Fruit fly (Drosophila melanogaster) whole organism, embryonic: Measurements from ENCODE around the gene CG15046.

Experiments used
- CG10209 ChIP-seq: fragments of 200-800 bp; sonication (Bioruptor generic); optimal IDR thresholded peaks from 3 replicates; lab custom pipeline; 2017; ENCODE audit warnings: missing biosample characterization, mild to moderate bottlenecking, missing genetic modification characterization, missing genetic modification reagents
- CG10462 ChIP-seq: fragments of 200-800 bp; sonication (Bioruptor generic); optimal IDR thresholded peaks from 2 replicates; lab custom pipeline; 2016; ENCODE audit warnings: missing biosample characterization, missing genetic modification characterization
- CG11247 ChIP-seq: fragments of 200-800 bp; sonication (Bioruptor generic); IDR thresholded peaks from 2 replicates; pipeline ENCODE4 v1.3.6; 2022; ENCODE audit warnings: missing biosample characterization, missing genetic modification characterization
- CG11560 ChIP-seq: fragments of 200-800 bp; sonication (Bioruptor generic); IDR thresholded peaks from 3 replicates; pipeline ENCODE4 v1.3.6; 2022; ENCODE audit warnings: missing biosample characterization, missing genetic modification characterization
- CG11695 ChIP-seq: fragments of 200-800 bp; sonication (Bioruptor generic); IDR thresholded peaks from 3 replicates; pipeline ENCODE4 v1.3.6; 2022; ENCODE audit warnings: missing biosample characterization, missing genetic modification characterization
- CG12071 ChIP-seq: fragments of 200-800 bp; sonication (Bioruptor generic); optimal IDR thresholded peaks from 3 replicates; lab custom pipeline; 2018; ENCODE audit warnings: missing biosample characterization, mild to moderate bottlenecking, missing genetic modification characterization
- CG12391 ChIP-seq: fragments of 200-800 bp; sonication (Bioruptor generic); optimal IDR thresholded peaks from 3 replicates; lab custom pipeline; 2018; ENCODE audit warnings: missing biosample characterization, mild to moderate bottlenecking, missing genetic modification characterization, moderate library complexity
- CG13624 ChIP-seq: fragments of 200-800 bp; sonication (Bioruptor generic); optimal IDR thresholded peaks from 2 replicates; lab custom pipeline; 2016; ENCODE audit warnings: missing biosample characterization, missing genetic modification characterization
- CG14441 ChIP-seq: fragments of 200-800 bp; sonication (Bioruptor generic); IDR thresholded peaks from 2 replicates; pipeline ENCODE4 v1.3.6; 2022; ENCODE audit warnings: missing biosample characterization, missing genetic modification characterization
- CG14710 ChIP-seq: fragments of 200-800 bp; sonication (Bioruptor generic); optimal IDR thresholded peaks from 3 replicates; lab custom pipeline; 2019; ENCODE audit warnings: missing biosample characterization, mild to moderate bottlenecking, missing genetic modification characterization, moderate library complexity
- CG17359 ChIP-seq: fragments of 200-800 bp; sonication (Bioruptor generic); optimal IDR thresholded peaks from 3 replicates; lab custom pipeline; 2018; ENCODE audit warnings: missing biosample characterization, mild to moderate bottlenecking, missing genetic modification characterization, moderate library complexity
- CG17829 ChIP-seq: fragments of 200-800 bp; optimal IDR thresholded peaks from 2 replicates; lab custom pipeline; 2019; ENCODE audit warnings: missing biosample characterization, mild to moderate bottlenecking, missing genetic modification characterization, moderate library complexity
- CG18599 ChIP-seq: fragments of 200-800 bp; sonication (Bioruptor generic); optimal IDR thresholded peaks from 3 replicates; lab custom pipeline; 2017; ENCODE audit warnings: missing biosample characterization, missing genetic modification characterization, mild to moderate bottlenecking, moderate library complexity, missing genetic modification reagents
- CG2120 ChIP-seq: fragments of 200-800 bp; sonication (Bioruptor generic); optimal IDR thresholded peaks from 3 replicates; lab custom pipeline; 2016; ENCODE audit warnings: missing biosample characterization, missing genetic modification characterization
- CG31224 ChIP-seq: fragments of 200-800 bp; sonication (Bioruptor generic); IDR thresholded peaks from 2 replicates; pipeline ENCODE4 v1.3.6; 2022; ENCODE audit warnings: missing biosample characterization, missing genetic modification characterization
- CG31365 ChIP-seq: fragments of 200-800 bp; sonication (Bioruptor generic); optimal IDR thresholded peaks from 2 replicates; lab custom pipeline; 2018; ENCODE audit warnings: missing biosample characterization, mild to moderate bottlenecking, missing genetic modification characterization
- CG32532 ChIP-seq: fragments of 200-800 bp; sonication (Bioruptor generic); IDR thresholded peaks from 2 replicates; pipeline ENCODE4 v1.3.6; 2022; ENCODE audit warnings: missing biosample characterization, missing genetic modification characterization
- CG3847 ChIP-seq: fragments of 200-800 bp; sonication (Bioruptor generic); IDR thresholded peaks from 2 replicates; pipeline ENCODE4 v1.3.6; 2022; ENCODE audit warnings: missing biosample characterization, missing genetic modification characterization
- CG4730 ChIP-seq: fragments of 200-800 bp; sonication (Bioruptor generic); IDR thresholded peaks from 2 replicates; pipeline ENCODE4 v1.3.6; 2022; ENCODE audit warnings: missing biosample characterization, missing genetic modification characterization
- CG6175 ChIP-seq: fragments of 200-800 bp; sonication (Bioruptor generic); IDR thresholded peaks from 3 replicates; pipeline ENCODE4 v1.3.6; 2022; ENCODE audit warnings: missing biosample characterization, missing genetic modification characterization
- CG6689 ChIP-seq: fragments of 200-800 bp; sonication (Bioruptor generic); IDR thresholded peaks from 2 replicates; pipeline ENCODE4 v1.3.6; 2022; ENCODE audit warnings: missing biosample characterization, missing genetic modification characterization
- CG6854 ChIP-seq: fragments of 200-800 bp; sonication (Bioruptor generic); optimal IDR thresholded peaks from 3 replicates; lab custom pipeline; 2017; ENCODE audit warnings: missing biosample characterization, mild to moderate bottlenecking, missing genetic modification characterization
- CG9727 ChIP-seq: fragments of 200-800 bp; sonication (Bioruptor generic); optimal IDR thresholded peaks from 3 replicates; lab custom pipeline; 2017; ENCODE audit warnings: missing biosample characterization, mild to moderate bottlenecking, missing genetic modification characterization
- CHES-1-like ChIP-seq: fragments of 200-800 bp; sonication (Bioruptor generic); optimal IDR thresholded peaks from 2 replicates; lab custom pipeline; 2016; ENCODE audit warnings: missing biosample characterization, missing genetic modification characterization
- D19A ChIP-seq: fragments of 200-800 bp; optimal IDR thresholded peaks from 3 replicates; lab custom pipeline; 2019; ENCODE audit warnings: missing biosample characterization, mild to moderate bottlenecking, missing genetic modification characterization, moderate library complexity
- D19B ChIP-seq: fragments of 200-800 bp; sonication (Bioruptor generic); optimal IDR thresholded peaks from 2 replicates; lab custom pipeline; 2017; ENCODE audit warnings: missing biosample characterization, mild to moderate bottlenecking, missing genetic modification characterization
- Dbx ChIP-seq: fragments of 200-800 bp; sonication (Bioruptor generic); IDR thresholded peaks from 3 replicates; pipeline ENCODE4 v1.3.6; 2022; ENCODE audit warnings: missing biosample characterization, missing genetic modification characterization
- Ets65A ChIP-seq: fragments of 200-800 bp; sonication (Bioruptor generic); peaks from one replicate; lab custom pipeline; 2016; ENCODE audit warnings: missing biosample characterization, missing genetic modification characterization
- Fer3 ChIP-seq: fragments of 200-800 bp; sonication (Bioruptor generic); optimal IDR thresholded peaks from 2 replicates; lab custom pipeline; 2018; ENCODE audit warnings: missing biosample characterization, mild to moderate bottlenecking, missing genetic modification characterization, moderate library complexity
- H2.0 ChIP-seq: fragments of 200-800 bp; sonication (Bioruptor generic); IDR thresholded peaks from 2 replicates; pipeline ENCODE4 v1.3.6; 2022; ENCODE audit warnings: missing biosample characterization, missing genetic modification characterization
- Hmr ChIP-seq: fragments of 200-800 bp; sonication (Bioruptor generic); optimal IDR thresholded peaks from 3 replicates; lab custom pipeline; 2017; ENCODE audit warnings: mild to moderate bottlenecking, missing biosample characterization, missing genetic modification reagents, missing genetic modification characterization
- Hsf ChIP-seq: fragments of 200-800 bp; sonication (Bioruptor generic); optimal IDR thresholded peaks from 3 replicates; lab custom pipeline; 2016; ENCODE audit warnings: missing biosample characterization, missing genetic modification characterization
- MBD-R2 ChIP-seq: fragments of 200-800 bp; sonication (Bioruptor generic); IDR thresholded peaks from 2 replicates; pipeline ENCODE4 v1.3.6; 2022; ENCODE audit warnings: missing biosample characterization, missing genetic modification characterization
- PHDP ChIP-seq: fragments of 200-800 bp; sonication (Bioruptor generic); optimal IDR thresholded peaks from 3 replicates; lab custom pipeline; 2018; ENCODE audit warnings: missing biosample characterization, mild to moderate bottlenecking, missing genetic modification characterization, moderate library complexity
- Pdp1 ChIP-seq, 2 experiments: fragments of 200-800 bp; sonication (Bioruptor generic); optimal IDR thresholded peaks; 3 replicates each; lab custom pipeline; 2016; ENCODE audit warnings: missing biosample characterization in 2 of 2, missing genetic modification characterization in 2 of 2, mild to moderate bottlenecking in 1 of 2, moderate library complexity in 1 of 2
- Ravus ChIP-seq: fragments of 200-800 bp; sonication (Bioruptor generic); IDR thresholded peaks from 2 replicates; pipeline ENCODE4 v1.3.6; 2022; ENCODE audit warnings: missing biosample characterization, missing genetic modification characterization
- Rfx ChIP-seq: fragments of 200-800 bp; sonication (Bioruptor generic); IDR thresholded peaks from 2 replicates; pipeline ENCODE4 v1.3.6; 2022; ENCODE audit warnings: missing biosample characterization, missing genetic modification characterization
- Sry-δ ChIP-seq: fragments of 200-800 bp; sonication (Bioruptor generic); optimal IDR thresholded peaks from 2 replicates; lab custom pipeline; 2016; ENCODE audit warnings: missing biosample characterization, missing genetic modification characterization
- crol ChIP-seq: fragments of 200-800 bp; sonication (Bioruptor generic); IDR thresholded peaks from 2 replicates; pipeline ENCODE4 v1.3.6; 2022; ENCODE audit warnings: missing biosample characterization, missing genetic modification characterization
- exex ChIP-seq: fragments of 200-800 bp; sonication (Bioruptor generic); optimal IDR thresholded peaks from 4 replicates; lab custom pipeline; 2018; ENCODE audit warnings: missing biosample characterization, mild to moderate bottlenecking, missing genetic modification characterization, moderate library complexity
- fd96Cb ChIP-seq: fragments of 200-800 bp; sonication (Bioruptor generic); optimal IDR thresholded peaks from 2 replicates; lab custom pipeline; 2018; ENCODE audit warnings: missing biosample characterization, mild to moderate bottlenecking, missing genetic modification characterization, moderate library complexity
- gro ChIP-seq: fragments of 200-800 bp; sonication (Bioruptor generic); optimal IDR thresholded peaks from 2 replicates; lab custom pipeline; 2016; ENCODE audit warnings: missing biosample characterization, missing genetic modification characterization
- hb ChIP-seq: fragments of 200-800 bp; sonication (Bioruptor generic); IDR thresholded peaks from 3 replicates; pipeline ENCODE4 v1.3.6; 2022; ENCODE audit warnings: missing biosample characterization, missing genetic modification characterization; ENCODE audit not compliant: partially characterized antibody
- hkb ChIP-seq, 2 experiments: fragments of 200-800 bp in 1 of 2; fragments of >200 bp in 1 of 2; sonication (Bioruptor generic) in 1 of 2; IDR thresholded peaks in 1 of 2; optimal IDR thresholded peaks in 1 of 2; 2 replicates each; pipeline versions ENCODE4 v1.3.6 to Lab custom; 2017 to 2022; ENCODE audit warnings: missing biosample characterization in 1 of 2, missing genetic modification characterization in 1 of 2
- klu ChIP-seq: fragments of 200-800 bp; sonication (Bioruptor generic); IDR thresholded peaks from 2 replicates; pipeline ENCODE4 v1.3.6; 2022; ENCODE audit warnings: missing biosample characterization, missing genetic modification characterization
- nerfin-1 ChIP-seq: fragments of 200-800 bp; sonication (Bioruptor generic); optimal IDR thresholded peaks from 3 replicates; lab custom pipeline; 2019; ENCODE audit warnings: missing biosample characterization, mild to moderate bottlenecking, missing genetic modification characterization, moderate library complexity
- ranshi ChIP-seq: fragments of 200-800 bp; sonication (Bioruptor generic); IDR thresholded peaks from 2 replicates; pipeline ENCODE4 v1.3.6; 2022; ENCODE audit warnings: missing biosample characterization, missing genetic modification characterization
- rib ChIP-seq: fragments of 200-800 bp; sonication (Bioruptor generic); IDR thresholded peaks from 2 replicates; pipeline ENCODE4 v1.3.6; 2022; ENCODE audit warnings: missing biosample characterization, missing genetic modification characterization
- vvl ChIP-seq: fragments of 200-800 bp; sonication (Bioruptor generic); IDR thresholded peaks from 2 replicates; pipeline ENCODE4 v1.3.6; 2022; ENCODE audit warnings: missing biosample characterization, missing genetic modification characterization

The CG15046 gene

DNA sequence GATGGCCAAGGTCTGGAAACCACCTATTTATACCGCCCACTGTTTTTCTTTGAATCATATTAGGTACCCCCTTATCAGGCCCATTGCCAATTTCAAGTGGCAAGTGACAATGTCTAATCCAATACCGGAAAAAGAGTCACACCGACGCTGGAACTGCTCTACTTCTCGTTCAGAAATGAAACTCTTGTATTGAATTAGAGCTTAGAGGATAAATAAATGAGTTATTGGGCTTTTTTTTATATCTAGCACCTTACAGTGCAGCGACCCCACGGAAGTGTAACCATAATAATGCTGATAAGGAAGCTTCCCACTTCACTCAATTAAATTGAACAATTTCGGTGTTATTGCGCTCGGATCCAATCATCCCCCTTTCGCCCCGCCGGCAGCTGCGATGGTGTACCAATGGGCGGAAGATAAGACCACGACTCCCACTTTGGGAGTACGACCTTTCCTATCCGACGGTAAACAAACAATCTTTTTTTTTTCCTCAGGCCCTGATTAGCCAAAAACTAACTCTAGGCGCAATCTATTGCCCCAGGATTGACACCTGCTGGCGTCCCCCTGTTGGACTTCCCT, 4.8 kb upstream of the CG15046 start, which contains the start of gene CG15043 (continued):
- TF ChIP-seq CG3847 (GFP tag; lab: Robert Waterston, UW) (peak; percentile 52; the same call in 1 of the 2 replicates), CG11247 (GFP tag; lab: Robert Waterston, UW) (no peak), PHDP (tag; lab: Kevin White, UChicago) (no peak), CG6175 (GFP tag; lab: Robert Waterston, UW) (0 out of 3 replicates have a peak, but pooled peaks have one; percentile 49), CG18599 (GFP tag; lab: Kevin White, UChicago) (peak; percentile 80), CG14441 (GFP tag; lab: Robert Waterston, UW) (peak; percentile 62), CG6854 (GFP tag; lab: Kevin White, UChicago) (peak; percentile 26), Dbx (GFP tag; lab: Robert Waterston, UW) (peak; percentile 78), CG12391 (tag; lab: Kevin White, UChicago) (no peak), gro (GFP tag; lab: Kevin White, UChicago) (peak; percentile 24), ranshi (GFP tag; lab: Robert Waterston, UW) (peak; percentile 72), exex (peak; percentile 81), nerfin-1 (tag; lab: Kevin White, UChicago) (no peak), crol (peak; percentile 41; the same call in 1 of the 2 replicates), klu (GFP tag; lab: Robert Waterston, UW) (0 out of 2 replicates have a peak, but pooled peaks have one; percentile 14), Hsf (peak; percentile 19), CG4730 (GFP tag; lab: Robert Waterston, UW) (peak; percentile 39), hkb (optimal IDR thresholded peaks at IDR 0.05; lab: Kevin White, UChicago) (no peak), hkb (GFP tag; IDR thresholded peaks at IDR 0.05; lab: Robert Waterston, UW) (peak; percentile 57), fd96Cb (peak; percentile 7), Pdp1 (GFP tag; optimal IDR thresholded peaks at IDR 0.05; lab: Kevin White, UChicago) (peak; percentile 25 to 29), D19A (peak; percentile 84), Rfx (GFP tag; lab: Robert Waterston, UW) (peak; percentile 81), CG11695 (GFP tag; lab: Robert Waterston, UW) (peak; percentile 61; the same call in 1 of the 3 replicates), MBD-R2 (GFP tag; lab: Robert Waterston, UW) (peak; percentile 54; the same call in 1 of the 2 replicates), CG17829 (tag; lab: Kevin White, UChicago) (no peak), CG17359 (tag; lab: Kevin White, UChicago) (peak; percentile 40), CG31224 (0 out of 2 replicates have a peak, but pooled peaks have one; percentile 31), CG31365 (tag; lab: Kevin White, UChicago) (no peak), CG2120 (GFP tag; lab: Kevin White, UChicago) (peak; percentile 73), Ets65A (GFP tag; lab: Kevin White, UChicago) (peak; percentile 63), CHES-1-like (GFP tag; lab: Kevin White, UChicago) (no peak), Hmr (GFP tag; lab: Kevin White, UChicago) (no peak), CG10209 (GFP tag; lab: Kevin White, UChicago) (peak; percentile 23), CG11560 (0 out of 3 replicates have a peak, but pooled peaks have one; percentile 10), Ravus (GFP tag; lab: Robert Waterston, UW) (peak; percentile 6; the same call in 1 of the 2 replicates), CG9727 (peak; percentile 12), CG6689 (peak; percentile 28; the same call in 1 of the 2 replicates), CG12071 (GFP tag; lab: Kevin White, UChicago) (no peak), rib (peak; percentile 23; the same call in 1 of the 2 replicates), H2.0 (no peak), Sry-δ (GFP tag; lab: Kevin White, UChicago) (peak; percentile 16), CG13624 (GFP tag; lab: Kevin White, UChicago) (peak; percentile 34), CG32532 (GFP tag; lab: Robert Waterston, UW) (peak; percentile 67), Fer3 (tag; lab: Kevin White, UChicago) (peak; percentile 56), hb (GFP tag; lab: Robert Waterston, UW) (no peak), D19B (GFP tag; lab: Kevin White, UChicago) (peak; percentile 54), CG10462 (GFP tag; lab: Kevin White, UChicago) (no peak), CG14710 (tag; lab: Kevin White, UChicago) (no peak), vvl (0 out of 2 replicates have a peak, but pooled peaks have one; percentile 9)
